Worm (Caenorhabditis elegans) whole organism, L1 larva: ENCODE data around the gene msp-55.
"Not testable (repeated sequence)": the region's sequence is repeated elsewhere in the genome, so short reads cannot be mapped to it uniquely, and the experiment has no call there.

ENCODE experiments used
- C04F5.9 ChIP-seq: sonication (generic microtip); optimal IDR thresholded peaks from 2 replicates; lab custom pipeline; 2016; ENCODE audit warnings: missing genetic modification characterization, missing compliant biosample characterization
- Y116A8C.19 ChIP-seq: sonication (generic microtip); optimal IDR thresholded peaks from 2 replicates; lab custom pipeline; 2016; ENCODE audit warnings: missing compliant biosample characterization, missing genetic modification characterization, borderline replicate concordance
- blmp-1 ChIP-seq: fragments of 150-350 bp; optimal IDR thresholded peaks from 2 replicates; lab custom pipeline; 2014; ENCODE audit warnings: missing biosample characterization, missing genetic modification characterization
- ceh-63 ChIP-seq: fragments of 200-800 bp; sonication (Bioruptor generic); optimal IDR thresholded peaks from 2 replicates; lab custom pipeline; 2018; ENCODE audit warnings: mild to moderate bottlenecking, missing genetic modification characterization, missing compliant biosample characterization
- ceh-82 ChIP-seq, 3 experiments: fragments of 150-350 bp in 1 of 3; sonication (generic microtip) in 2 of 3; optimal IDR thresholded peaks; 2 replicates each; lab custom pipeline; 2014 to 2017; ENCODE audit warnings: missing biosample characterization in 3 of 3, missing genetic modification characterization in 3 of 3
- ces-1 ChIP-seq: fragments of 150-350 bp; optimal IDR thresholded peaks from 2 replicates; lab custom pipeline; 2014; ENCODE audit warnings: missing biosample characterization, missing genetic modification reagents, missing genetic modification characterization
- dpl-1 ChIP-seq, 3 experiments: fragments of 150-350 bp in 2 of 3; sonication (generic microtip) in 1 of 3; optimal IDR thresholded peaks; 2 replicates each; lab custom pipeline; 2014 to 2017; ENCODE audit warnings: missing biosample characterization in 3 of 3, missing genetic modification characterization in 3 of 3, missing genetic modification reagents in 3 of 3
- efl-1 ChIP-seq, 4 experiments: fragments of 150-350 bp; optimal IDR thresholded peaks in 3 of 4; peaks in 1 of 4; 1 replicate in 1 of 4; 2 replicates in 3 of 4; lab custom pipeline; 2014; ENCODE audit warnings: missing biosample characterization in 2 of 4, missing genetic modification characterization in 2 of 4, missing genetic modification reagents in 2 of 4
- efl-3 ChIP-seq: fragments of 200-800 bp; sonication (Bioruptor generic); optimal IDR thresholded peaks from 2 replicates; lab custom pipeline; 2018; ENCODE audit warnings: mild to moderate bottlenecking, missing genetic modification characterization, missing compliant biosample characterization
- egl-27 ChIP-seq, 2 experiments: fragments of 150-350 bp in 1 of 2; sonication (generic microtip); optimal IDR thresholded peaks; 3 replicates each; lab custom pipeline; 2017 to 2018; ENCODE audit warnings: missing biosample characterization in 2 of 2, missing genetic modification characterization in 2 of 2, missing genetic modification reagents in 2 of 2
- elt-3 ChIP-seq, 6 experiments: fragments of 150-350 bp in 1 of 6; sonication (generic microtip); optimal IDR thresholded peaks; 2 replicates each; lab custom pipeline; 2017 to 2018; ENCODE audit warnings: missing biosample characterization in 6 of 6, missing genetic modification characterization in 6 of 6, inconsistent platforms in 1 of 6
- fkh-10 ChIP-seq: sonication (generic microtip); optimal IDR thresholded peaks from 2 replicates; lab custom pipeline; 2017; ENCODE audit warnings: missing biosample characterization, missing genetic modification reagents, missing genetic modification characterization
- fkh-4 ChIP-seq: sonication (generic microtip); optimal IDR thresholded peaks from 2 replicates; lab custom pipeline; 2016; ENCODE audit warnings: missing compliant biosample characterization, missing genetic modification characterization, borderline replicate concordance
- fkh-8 ChIP-seq: sonication (generic microtip); optimal IDR thresholded peaks from 2 replicates; lab custom pipeline; 2016; ENCODE audit warnings: mild to moderate bottlenecking, missing genetic modification characterization, missing compliant biosample characterization
- fos-1 ChIP-seq: fragments of 150-350 bp; optimal IDR thresholded peaks from 2 replicates; lab custom pipeline; 2014; ENCODE audit warnings: missing biosample characterization, missing genetic modification characterization
- isw-1 ChIP-seq: fragments of 200-800 bp; sonication (Bioruptor generic); IDR thresholded peaks from 2 replicates; pipeline ENCODE4 v1.3.6; 2022; ENCODE audit warnings: missing genetic modification characterization, missing compliant biosample characterization
- lin-13 ChIP-seq: fragments of 150-350 bp; optimal IDR thresholded peaks from 2 replicates; lab custom pipeline; 2014; ENCODE audit warnings: missing biosample characterization, missing genetic modification reagents, missing genetic modification characterization
- lin-14 ChIP-seq: fragments of 200-800 bp; sonication (Bioruptor generic); optimal IDR thresholded peaks from 2 replicates; lab custom pipeline; 2018; ENCODE audit warnings: mild to moderate bottlenecking, missing genetic modification characterization, moderate library complexity, missing compliant biosample characterization
- lin-15B ChIP-seq: fragments of 150-350 bp; sonication (generic microtip); optimal IDR thresholded peaks from 3 replicates; lab custom pipeline; 2014; ENCODE audit warnings: missing biosample characterization, missing genetic modification characterization
- mab-9 ChIP-seq: fragments of 200-800 bp; sonication (Bioruptor generic); IDR thresholded peaks from 2 replicates; pipeline ENCODE4 v1.3.6; 2022; ENCODE audit warnings: missing genetic modification reagents, missing genetic modification characterization, missing compliant biosample characterization
- mef-2 ChIP-seq: fragments of 150-350 bp; optimal IDR thresholded peaks from 2 replicates; lab custom pipeline; 2014; ENCODE audit warnings: missing biosample characterization, missing genetic modification characterization
- mep-1 ChIP-seq: fragments of 150-350 bp; optimal IDR thresholded peaks from 2 replicates; lab custom pipeline; 2014; ENCODE audit warnings: missing biosample characterization, missing genetic modification characterization
- nhr-11 ChIP-seq: fragments of 150-350 bp; optimal IDR thresholded peaks from 2 replicates; lab custom pipeline; 2014; ENCODE audit warnings: missing biosample characterization, missing genetic modification characterization
- nhr-12 ChIP-seq: sonication (generic microtip); optimal IDR thresholded peaks from 2 replicates; lab custom pipeline; 2017; ENCODE audit warnings: missing biosample characterization, missing genetic modification characterization
- nhr-20 ChIP-seq: sonication (generic microtip); optimal IDR thresholded peaks from 2 replicates; lab custom pipeline; 2016; ENCODE audit warnings: mild to moderate bottlenecking, missing genetic modification characterization, missing compliant biosample characterization
- nhr-237 ChIP-seq: fragments of 150-350 bp; optimal IDR thresholded peaks from 2 replicates; lab custom pipeline; 2014; ENCODE audit warnings: missing biosample characterization, missing genetic modification characterization
- nhr-28 ChIP-seq: fragments of 150-350 bp; optimal IDR thresholded peaks from 2 replicates; lab custom pipeline; 2014; ENCODE audit warnings: missing biosample characterization, missing genetic modification characterization
- nhr-84 ChIP-seq: sonication (generic microtip); optimal IDR thresholded peaks from 2 replicates; lab custom pipeline; 2017; ENCODE audit warnings: missing biosample characterization, missing genetic modification characterization
- nhr-85 ChIP-seq: sonication (generic microtip); peaks from one replicate; lab custom pipeline; 2016; ENCODE audit warnings: missing genetic modification characterization, inconsistent platforms, missing compliant biosample characterization
- nhr-90 ChIP-seq: sonication (generic microtip); optimal IDR thresholded peaks from 2 replicates; lab custom pipeline; 2016; ENCODE audit warnings: mild to moderate bottlenecking, missing genetic modification characterization, missing compliant biosample characterization; ENCODE audit not compliant: poor library complexity
- pax-3 ChIP-seq: fragments of 200-800 bp; sonication (Bioruptor generic); optimal IDR thresholded peaks from 2 replicates; lab custom pipeline; 2018; ENCODE audit warnings: mild to moderate bottlenecking, missing genetic modification characterization, moderate library complexity, missing compliant biosample characterization
- pqm-1 ChIP-seq: sonication (generic microtip); optimal IDR thresholded peaks from 3 replicates; lab custom pipeline; 2017; ENCODE audit warnings: missing biosample characterization, missing genetic modification characterization
- rnt-1 ChIP-seq: sonication (generic microtip); optimal IDR thresholded peaks from 2 replicates; lab custom pipeline; 2016; ENCODE audit warnings: mild to moderate bottlenecking, missing genetic modification characterization, moderate library complexity, missing compliant biosample characterization
- snpc-4 ChIP-seq: fragments of 150-350 bp; optimal IDR thresholded peaks from 2 replicates; lab custom pipeline; 2014; ENCODE audit warnings: missing biosample characterization, missing genetic modification characterization
- sptf-1 ChIP-seq: fragments of 150-350 bp; optimal IDR thresholded peaks from 2 replicates; lab custom pipeline; 2014; ENCODE audit warnings: missing biosample characterization, missing genetic modification characterization
- unc-130 ChIP-seq: fragments of 150-350 bp; optimal IDR thresholded peaks from 2 replicates; lab custom pipeline; 2017; ENCODE audit warnings: missing biosample characterization, missing genetic modification characterization, inconsistent platforms
- vab-15 ChIP-seq: sonication (generic microtip); optimal IDR thresholded peaks from 2 replicates; lab custom pipeline; 2017; ENCODE audit warnings: missing genotype, mild to moderate bottlenecking, missing genetic modification characterization, missing compliant biosample characterization
- ztf-11 ChIP-seq, 2 experiments: sonication (generic microtip); optimal IDR thresholded peaks; 2 replicates each; lab custom pipeline; 2016 to 2017; ENCODE audit warnings: missing genetic modification characterization in 2 of 2, missing biosample characterization in 1 of 2, missing compliant biosample characterization in 1 of 2

Gene msp-55

ce11 chrIV:5076607-5077006, 20.8 kb upstream of the msp-55 start:
- TF ChIP-seq mab-9, result no peak
- TF ChIP-seq isw-1, result no peak
- TF ChIP-seq efl-1 (optimal IDR thresholded peaks at IDR 0.05; lab: Kevin White, UChicago), result no peak
- TF ChIP-seq efl-1 (GFP tag; optimal IDR thresholded peaks at IDR 0.05 in 1 of 2; lab: Kevin White, UChicago), result peak in 1 of 2 experiments; percentile 9
- no peak for TF ChIP-seq egl-27 (tag; optimal IDR thresholded peaks at IDR 0.05; lab: Kevin White, UChicago)
- peak; percentile 3 for TF ChIP-seq lin-14 (GFP tag; lab: Kevin White, UChicago)
- no peak for TF ChIP-seq ces-1 (GFP tag; lab: Kevin White, UChicago)
- TF ChIP-seq mef-2 (tag; lab: Kevin White, UChicago), result no peak

ce11 chrIV:5073836-5074235, 18.0 kb upstream of the msp-55 start:
- TF ChIP-seq lin-14 (GFP tag; lab: Kevin White, UChicago), result peak; percentile 61
- no peak for TF ChIP-seq nhr-11 (tag; lab: Kevin White, UChicago)
- no peak for TF ChIP-seq nhr-237 (tag; lab: Kevin White, UChicago)
- TF ChIP-seq blmp-1 (tag; lab: Kevin White, UChicago), result peak; percentile 36
- no peak for TF ChIP-seq sptf-1 (tag; lab: Kevin White, UChicago)
- TF ChIP-seq nhr-85 (tag; lab: Kevin White, UChicago), result peak; percentile 54
- TF ChIP-seq, all 84 proteins: peak for 3

ce11 chrIV:5070593-5070992, 14.8 kb upstream of the msp-55 start, which contains the start of gene C02B10.6:
TSS of gene C02B10.6 (plus strand) at chrIV:5070893.
- TF ChIP-seq pqm-1, vab-15, nhr-12 (tag; lab: Kevin White, UChicago): not testable (repeated sequence)

- not testable (repeated sequence) for TF ChIP-seq nhr-90, fkh-8, pax-3 (tag; lab: Kevin White, UChicago)
These were observed 12.7 kb upstream of the msp-55 start, which contains the start of the genes R13H9.6 and rmd-6 for ce11 chrIV:5068541-5068940. TSS of gene R13H9.6 (minus strand) at chrIV:5068641. TSS of gene rmd-6 (plus strand) at chrIV:5068845.

- not testable (repeated sequence) for TF ChIP-seq nhr-28 (tag; lab: Kevin White, UChicago); unc-130; C04F5.9 (tag; lab: Kevin White, UChicago)
These were observed 11.1 kb upstream of the msp-55 start, which contains the start of gene ttbk-2.2 for ce11 chrIV:5066887-5067286. TSS of gene ttbk-2.2 (minus strand) at chrIV:5066987.

- TF ChIP-seq nhr-12 (tag; lab: Kevin White, UChicago); mep-1 (tag; lab: Kevin White, UChicago); ztf-11 (tag; optimal IDR thresholded peaks at IDR 0.05; lab: Kevin White, UChicago): not testable (repeated sequence)
These were observed 9.1 kb upstream of the msp-55 start, which contains the start of gene msp-53 for ce11 chrIV:5064961-5065360. TSS of gene msp-53 (minus strand) at chrIV:5065061.

ce11 chrIV:5063297-5063696, 7.5 kb upstream of the msp-55 start:
- peak; percentile 18 for TF ChIP-seq fos-1
- no peak for TF ChIP-seq ceh-63 (GFP tag; lab: Kevin White, UChicago)
- TF ChIP-seq efl-3, result no peak
- no peak for TF ChIP-seq ceh-82 (tag; optimal IDR thresholded peaks at IDR 0.05; lab: Kevin White, UChicago)
- TF ChIP-seq nhr-84, result no peak
- TF ChIP-seq dpl-1 (GFP tag; optimal IDR thresholded peaks at IDR 0.05; lab: Kevin White, UChicago), result no peak
- TF ChIP-seq Y116A8C.19, result no peak
- no peak for TF ChIP-seq unc-130
- TF ChIP-seq isw-1, result no peak
- no peak for TF ChIP-seq lin-13 (GFP tag; lab: Kevin White, UChicago)
- TF ChIP-seq rnt-1 (tag; lab: Kevin White, UChicago), result peak; percentile 16
- TF ChIP-seq snpc-4 (tag; lab: Kevin White, UChicago), result peak; percentile 96
- no peak for TF ChIP-seq pax-3 (tag; lab: Kevin White, UChicago)
- TF ChIP-seq fkh-10, result no peak
- TF ChIP-seq mep-1 (tag; lab: Kevin White, UChicago), result no peak
- TF ChIP-seq nhr-20 (tag; lab: Kevin White, UChicago), result peak; percentile 60
- peak in 1 of 2 experiments; percentile 12 for TF ChIP-seq efl-1 (optimal IDR thresholded peaks at IDR 0.05; lab: Kevin White, UChicago)
- no peak for TF ChIP-seq efl-1 (GFP tag; optimal IDR thresholded peaks at IDR 0.05 in 1 of 2; lab: Kevin White, UChicago)
- no peak for TF ChIP-seq fkh-4 (tag; lab: Kevin White, UChicago)
- no peak for TF ChIP-seq vab-15 (tag; lab: Kevin White, UChicago)
- TF ChIP-seq lin-15B (tag; lab: Kevin White, UChicago), result no peak
- peak in 1 of 6 experiments; percentile 5 for TF ChIP-seq elt-3 (tag; optimal IDR thresholded peaks at IDR 0.05; lab: Kevin White, UChicago)
